Fruit fly (Drosophila melanogaster) whole organism, prepupa: ENCODE data around the gene CG43373.

ENCODE experiments used
- Blimp-1 ChIP-seq: fragments of 200-800 bp; sonication (Bioruptor generic); optimal IDR thresholded peaks from 3 replicates; lab custom pipeline; 2017; ENCODE audit warnings: missing biosample characterization, missing genetic modification characterization, mild to moderate bottlenecking, moderate library complexity, missing genetic modification reagents
- CG10669 ChIP-seq: fragments of 200-800 bp; sonication (Bioruptor generic); optimal IDR thresholded peaks from 3 replicates; lab custom pipeline; 2018; ENCODE audit warnings: missing biosample characterization, mild to moderate bottlenecking, missing genetic modification characterization, moderate library complexity
- CG11762 ChIP-seq: fragments of 200-800 bp; sonication (Bioruptor generic); optimal IDR thresholded peaks from 3 replicates; lab custom pipeline; 2016; ENCODE audit warnings: missing biosample characterization, missing genetic modification characterization; ENCODE audit not compliant: insufficient read depth
- CG11902 ChIP-seq: fragments of 200-800 bp; sonication (Bioruptor generic); optimal IDR thresholded peaks from 3 replicates; lab custom pipeline; 2016; ENCODE audit warnings: missing biosample characterization, missing genetic modification characterization
- CG15336 ChIP-seq: fragments of 200-800 bp; sonication (Bioruptor generic); IDR thresholded peaks from 2 replicates; pipeline ENCODE4 v1.3.6; 2022; ENCODE audit warnings: missing biosample characterization, missing genetic modification characterization
- CG3032 ChIP-seq: fragments of 200-800 bp; optimal IDR thresholded peaks from 2 replicates; lab custom pipeline; 2019; ENCODE audit warnings: missing biosample characterization, mild to moderate bottlenecking, missing genetic modification characterization, moderate library complexity
- CG32006 ChIP-seq: fragments of 200-800 bp; sonication (Bioruptor generic); optimal IDR thresholded peaks from 3 replicates; lab custom pipeline; 2017; ENCODE audit warnings: missing biosample characterization, mild to moderate bottlenecking, missing genetic modification characterization
- CG3919 ChIP-seq: fragments of 200-800 bp; sonication (Bioruptor generic); optimal IDR thresholded peaks from 3 replicates; lab custom pipeline; 2016; ENCODE audit warnings: missing biosample characterization, missing genetic modification characterization
- CG4318 ChIP-seq: fragments of 200-800 bp; sonication (Bioruptor generic); optimal IDR thresholded peaks from 3 replicates; lab custom pipeline; 2017; ENCODE audit warnings: missing biosample characterization, mild to moderate bottlenecking, missing genetic modification characterization
- CG6163 ChIP-seq: fragments of 200-800 bp; sonication (Bioruptor generic); IDR thresholded peaks from 3 replicates; pipeline ENCODE4 v1.3.6; 2022; ENCODE audit warnings: missing biosample characterization, missing genetic modification characterization
- CG6792 ChIP-seq: fragments of 200-800 bp; sonication (Bioruptor generic); optimal IDR thresholded peaks from 3 replicates; lab custom pipeline; 2016; ENCODE audit warnings: missing biosample characterization, missing genetic modification characterization
- CG6808 ChIP-seq: fragments of 200-800 bp; sonication (Bioruptor generic); optimal IDR thresholded peaks from 3 replicates; lab custom pipeline; 2017; ENCODE audit warnings: missing biosample characterization, missing genetic modification characterization, mild to moderate bottlenecking, moderate library complexity, missing genetic modification reagents
- CG7368 ChIP-seq: fragments of 200-800 bp; sonication (Bioruptor generic); optimal IDR thresholded peaks from 3 replicates; lab custom pipeline; 2016; ENCODE audit warnings: missing biosample characterization, missing genetic modification characterization
- CG8119 ChIP-seq: fragments of 200-800 bp; sonication (Bioruptor generic); IDR thresholded peaks from 3 replicates; pipeline ENCODE4 v1.3.6; 2022; ENCODE audit warnings: missing biosample characterization, missing genetic modification characterization
- CG8319 ChIP-seq: fragments of 200-800 bp; sonication (Bioruptor generic); optimal IDR thresholded peaks from 3 replicates; lab custom pipeline; 2016; ENCODE audit warnings: missing biosample characterization, missing genetic modification characterization
- CG9139 ChIP-seq: fragments of 200-800 bp; sonication (Bioruptor generic); optimal IDR thresholded peaks from 3 replicates; lab custom pipeline; 2017; ENCODE audit warnings: missing biosample characterization, mild to moderate bottlenecking, missing genetic modification characterization
- Eip75B ChIP-seq: fragments of 200-800 bp; sonication (Bioruptor generic); optimal IDR thresholded peaks from 3 replicates; lab custom pipeline; 2016; ENCODE audit warnings: missing biosample characterization, missing genetic modification characterization
- Eip78C ChIP-seq: fragments of 200-800 bp; sonication (Bioruptor generic); peaks from one replicate; lab custom pipeline; 2016; ENCODE audit warnings: missing biosample characterization, missing genetic modification characterization
- Ets21C ChIP-seq: fragments of 200-800 bp; sonication (Bioruptor generic); optimal IDR thresholded peaks from 3 replicates; lab custom pipeline; 2016; ENCODE audit warnings: missing biosample characterization, missing genetic modification characterization
- Ets96B ChIP-seq: fragments of 200-800 bp; optimal IDR thresholded peaks from 2 replicates; lab custom pipeline; 2019; ENCODE audit warnings: missing biosample characterization, mild to moderate bottlenecking, missing genetic modification characterization, moderate library complexity
- Gug ChIP-seq: fragments of 200-800 bp; sonication (Bioruptor generic); IDR thresholded peaks from 2 replicates; pipeline ENCODE4 v1.3.6; 2022; ENCODE audit warnings: missing biosample characterization, missing genetic modification characterization
- Hr38 ChIP-seq: sonication (Bioruptor generic); optimal IDR thresholded peaks from 2 replicates; lab custom pipeline; 2016; ENCODE audit warnings: missing biosample characterization, missing genetic modification characterization
- Hr39 ChIP-seq: fragments of 200-800 bp; sonication (Bioruptor generic); optimal IDR thresholded peaks from 2 replicates; lab custom pipeline; 2016; ENCODE audit warnings: missing biosample characterization, missing genetic modification characterization
- Hr4 ChIP-seq: fragments of 200-800 bp; sonication (Bioruptor generic); optimal IDR thresholded peaks from 3 replicates; lab custom pipeline; 2016; ENCODE audit warnings: missing biosample characterization, missing genetic modification characterization
- Lpt ChIP-seq: fragments of 200-800 bp; sonication (Bioruptor generic); optimal IDR thresholded peaks from 3 replicates; lab custom pipeline; 2016; ENCODE audit warnings: missing biosample characterization, missing genetic modification characterization
- Met ChIP-seq: fragments of 200-800 bp; sonication (Bioruptor generic); optimal IDR thresholded peaks from 3 replicates; lab custom pipeline; 2016; ENCODE audit warnings: missing biosample characterization, missing genetic modification characterization
- OdsH ChIP-seq: fragments of 200-800 bp; sonication (Bioruptor generic); optimal IDR thresholded peaks from 3 replicates; lab custom pipeline; 2016; ENCODE audit warnings: missing biosample characterization, missing genetic modification characterization
- Smox ChIP-seq: fragments of 200-800 bp; sonication (Bioruptor generic); optimal IDR thresholded peaks from 3 replicates; lab custom pipeline; 2016; ENCODE audit warnings: missing biosample characterization, missing genetic modification characterization
- Sox14 ChIP-seq: fragments of 200-800 bp; sonication (Bioruptor generic); optimal IDR thresholded peaks from 3 replicates; lab custom pipeline; 2016; ENCODE audit warnings: missing biosample characterization, missing genetic modification characterization
- Sox15 ChIP-seq: fragments of 200-800 bp; sonication (Bioruptor generic); optimal IDR thresholded peaks from 3 replicates; lab custom pipeline; 2016; ENCODE audit warnings: missing biosample characterization, missing genetic modification characterization
- achi ChIP-seq: fragments of 200-800 bp; sonication (Bioruptor generic); optimal IDR thresholded peaks from 3 replicates; lab custom pipeline; 2016; ENCODE audit warnings: missing biosample characterization, missing genetic modification characterization
- acj6 ChIP-seq: fragments of 200-800 bp; sonication (Bioruptor generic); optimal IDR thresholded peaks from 3 replicates; lab custom pipeline; 2016; ENCODE audit warnings: missing biosample characterization, missing genetic modification characterization
- cyc ChIP-seq: fragments of 200-800 bp; sonication (Bioruptor generic); optimal IDR thresholded peaks from 3 replicates; lab custom pipeline; 2016; ENCODE audit warnings: missing biosample characterization, missing genetic modification characterization
- dac ChIP-seq: fragments of 200-800 bp; sonication (Bioruptor generic); optimal IDR thresholded peaks from 2 replicates; lab custom pipeline; 2017; ENCODE audit warnings: missing biosample characterization, mild to moderate bottlenecking, missing genetic modification characterization
- dsx ChIP-seq: fragments of 200-800 bp; optimal IDR thresholded peaks from 3 replicates; lab custom pipeline; 2019; ENCODE audit warnings: missing biosample characterization, mild to moderate bottlenecking, missing genetic modification characterization, moderate library complexity; ENCODE audit not compliant: poor library complexity, severe bottlenecking
- fd59A ChIP-seq: fragments of 200-800 bp; sonication (Bioruptor generic); optimal IDR thresholded peaks from 2 replicates; lab custom pipeline; 2017; ENCODE audit warnings: missing biosample characterization, mild to moderate bottlenecking, missing genetic modification characterization, missing genetic modification reagents
- fkh ChIP-seq: fragments of 200-800 bp; sonication (Bioruptor generic); optimal IDR thresholded peaks from 3 replicates; lab custom pipeline; 2017; ENCODE audit warnings: missing biosample characterization, mild to moderate bottlenecking, missing genetic modification characterization, moderate library complexity
- lz ChIP-seq: fragments of 200-800 bp; sonication (Bioruptor generic); optimal IDR thresholded peaks from 3 replicates; lab custom pipeline; 2016; ENCODE audit warnings: missing biosample characterization, missing genetic modification characterization
- pdm3 ChIP-seq: fragments of 200-800 bp; sonication (Bioruptor generic); optimal IDR thresholded peaks from 3 replicates; lab custom pipeline; 2016; ENCODE audit warnings: missing biosample characterization, missing genetic modification characterization
- salr ChIP-seq, 2 experiments: fragments of 200-800 bp; sonication (Bioruptor generic); optimal IDR thresholded peaks; 3 replicates each; lab custom pipeline; 2016 to 2018; ENCODE audit warnings: missing biosample characterization in 2 of 2, missing genetic modification characterization in 2 of 2, mild to moderate bottlenecking in 1 of 2
- spab ChIP-seq: fragments of 200-800 bp; sonication (Bioruptor generic); optimal IDR thresholded peaks from 2 replicates; lab custom pipeline; 2017; ENCODE audit warnings: missing biosample characterization, mild to moderate bottlenecking, missing genetic modification characterization, missing genetic modification reagents
- ss ChIP-seq, 2 experiments: fragments of 200-800 bp; sonication (Bioruptor generic); optimal IDR thresholded peaks; 2 replicates in 1 of 2; 3 replicates in 1 of 2; lab custom pipeline; 2017 to 2018; ENCODE audit warnings: mild to moderate bottlenecking in 2 of 2, missing biosample characterization in 2 of 2, missing genetic modification characterization in 2 of 2, moderate library complexity in 1 of 2
- svp ChIP-seq: fragments of 200-800 bp; sonication (Bioruptor generic); peaks from one replicate; lab custom pipeline; 2016; ENCODE audit warnings: missing biosample characterization, missing genetic modification characterization
- topi ChIP-seq: fragments of 200-800 bp; sonication (Bioruptor generic); optimal IDR thresholded peaks from 3 replicates; lab custom pipeline; 2016; ENCODE audit warnings: missing biosample characterization, missing genetic modification characterization

The CG43373 gene

DNA sequence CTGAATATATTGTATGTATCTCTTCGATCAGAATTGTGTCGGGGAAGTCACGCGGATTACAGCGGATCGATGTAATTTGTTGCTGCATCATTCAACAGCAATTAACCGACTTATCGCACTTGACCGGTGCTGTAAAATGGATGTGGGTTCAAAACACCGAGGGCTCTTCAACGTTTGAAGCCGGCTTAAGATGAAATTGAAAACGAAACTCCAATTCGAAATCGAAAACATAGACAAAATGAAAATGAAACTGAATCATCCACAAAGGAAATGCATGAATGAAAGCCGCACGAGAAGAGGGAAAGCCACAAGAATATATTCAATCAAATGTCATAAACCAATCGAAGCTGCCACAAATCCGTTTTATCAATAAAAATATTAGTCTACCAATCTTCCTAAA lies 3.0 kb upstream of the CG43373 start:
- TF ChIP-seq lz = no peak
- no peak for TF ChIP-seq cyc (GFP tag; lab: Kevin White, UChicago)
- no peak for TF ChIP-seq CG10669 (GFP tag; lab: Kevin White, UChicago)
- TF ChIP-seq CG8319 = no peak
- no peak for TF ChIP-seq CG15336 (GFP tag; lab: Robert Waterston, UW)
- no peak for TF ChIP-seq CG3919 (GFP tag; lab: Kevin White, UChicago)
- no peak for TF ChIP-seq CG11902 (GFP tag; lab: Kevin White, UChicago)
- no peak for TF ChIP-seq Eip78C (GFP tag; lab: Kevin White, UChicago)
- TF ChIP-seq CG8119 (GFP tag; lab: Robert Waterston, UW) = no peak

DNA sequence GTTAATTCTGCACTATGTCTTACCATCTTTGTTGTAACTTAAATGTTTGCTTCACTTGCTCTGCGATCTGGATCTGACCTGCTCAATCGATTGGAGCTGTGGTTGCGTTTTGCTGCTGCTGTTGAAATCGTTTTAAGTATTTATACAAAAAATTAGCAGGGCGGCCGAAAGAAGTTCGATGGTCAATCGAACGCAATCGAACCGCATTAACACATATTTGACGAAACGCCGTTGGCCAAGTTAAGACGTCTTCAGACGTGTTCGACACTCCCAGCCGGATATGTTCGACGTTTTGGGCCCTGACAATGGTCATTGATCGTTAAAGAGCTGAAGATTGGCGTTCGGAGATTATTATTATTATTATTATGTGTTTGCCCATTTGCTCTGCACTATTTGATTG lies 2.3 kb upstream of the CG43373 start, which contains the start of gene CG13033:
Gene CG13033, minus strand, starts transcription at position 118 of the 400 bp plus-strand sequence.
- TF ChIP-seq CG8319 = no peak
- TF ChIP-seq CG7368 (GFP tag; lab: Kevin White, UChicago) = no peak
- TF ChIP-seq CG6792 (GFP tag; lab: Kevin White, UChicago) = no peak
- TF ChIP-seq spab (GFP tag; lab: Kevin White, UChicago) = no peak
- no peak for TF ChIP-seq salr (GFP tag; optimal IDR thresholded peaks at IDR 0.05; lab: Kevin White, UChicago)

DNA sequence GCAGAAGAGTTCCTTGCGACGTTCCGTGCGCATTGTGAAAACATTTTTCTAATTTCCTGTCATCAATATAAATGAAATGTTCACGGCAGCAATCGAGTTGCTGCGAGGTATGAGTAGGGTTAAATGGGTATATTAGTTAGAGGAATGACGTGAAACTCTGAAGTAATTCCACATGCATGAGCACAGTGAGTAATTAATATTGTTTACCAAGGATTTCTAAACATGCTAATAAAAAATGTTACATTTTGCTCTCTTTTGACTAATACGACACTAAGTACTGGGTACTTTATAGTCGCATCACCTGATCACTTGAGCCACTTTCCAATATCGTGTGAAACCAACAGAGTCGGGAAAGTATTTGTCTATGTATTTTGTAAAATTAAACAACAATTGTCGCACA lies 1.1 kb upstream of the CG43373 start:
- no peak for TF ChIP-seq Lpt (GFP tag; lab: Kevin White, UChicago)
- TF ChIP-seq dsx (GFP tag; lab: Kevin White, UChicago) = no peak
- TF ChIP-seq CG11902 (GFP tag; lab: Kevin White, UChicago) = no peak
- TF ChIP-seq Gug (GFP tag; lab: Robert Waterston, UW) = no peak
- no peak for TF ChIP-seq Hr38 (GFP tag; lab: Kevin White, UChicago)
- no peak for TF ChIP-seq Sox15
- TF ChIP-seq Ets21C (GFP tag; lab: Kevin White, UChicago) = no peak
- no peak for TF ChIP-seq fkh
- TF ChIP-seq CG4318 = no peak
- TF ChIP-seq Met (GFP tag; lab: Kevin White, UChicago) = no peak
- TF ChIP-seq CG8319 = no peak
- TF ChIP-seq acj6 (GFP tag; lab: Kevin White, UChicago) = no peak

- TF ChIP-seq Sox14 (GFP tag; lab: Kevin White, UChicago) (peak; percentile 7), fkh (peak; percentile 73), CG9139 (no peak), achi (GFP tag; lab: Kevin White, UChicago) (peak; percentile 4), Eip75B (GFP tag; lab: Kevin White, UChicago) (no peak), Blimp-1 (GFP tag; lab: Kevin White, UChicago) (no peak), ss (GFP tag; optimal IDR thresholded peaks at IDR 0.05; lab: Kevin White, UChicago) (no peak), Eip78C (GFP tag; lab: Kevin White, UChicago) (peak; percentile 72), CG6163 (no peak), Gug (GFP tag; lab: Robert Waterston, UW) (no peak), CG4318 (peak; percentile 17), topi (no peak), dac (GFP tag; lab: Kevin White, UChicago) (no peak), Hr4 (GFP tag; lab: Kevin White, UChicago) (peak; percentile 44), CG11762 (GFP tag; lab: Kevin White, UChicago) (no peak), CG3919 (GFP tag; lab: Kevin White, UChicago) (peak; percentile 30), cyc (GFP tag; lab: Kevin White, UChicago) (peak; percentile 36), Hr39 (GFP tag; lab: Kevin White, UChicago) (peak; percentile 6), CG32006 (GFP tag; lab: Kevin White, UChicago) (peak; percentile 54), Ets96B (no peak), Met (GFP tag; lab: Kevin White, UChicago) (no peak), acj6 (GFP tag; lab: Kevin White, UChicago) (no peak), CG3032 (no peak), CG8119 (GFP tag; lab: Robert Waterston, UW) (no peak), lz (peak; percentile 11), fd59A (no peak), CG7368 (GFP tag; lab: Kevin White, UChicago) (no peak), Smox (peak; percentile 10), pdm3 (GFP tag; lab: Kevin White, UChicago) (peak; percentile 17), svp (peak; percentile 65), OdsH (peak; percentile 35), CG11902 (GFP tag; lab: Kevin White, UChicago) (no peak), Ets21C (GFP tag; lab: Kevin White, UChicago) (no peak), CG6808 (no peak)
Observed at dm6 chr3L:16533932-16534331, 9.2 kb downstream of the CG43373 start.
